Worm (Caenorhabditis elegans) whole organism, L4 larva: ENCODE measurements around the gene Y62E10A.3.

Source experiments
- F44E2.7 ChIP-seq: fragments of 200-800 bp; sonication (Bioruptor generic); IDR thresholded peaks from 2 replicates; pipeline ENCODE4 v2.1.2; 2022; ENCODE audit warnings: missing genetic modification characterization, missing compliant biosample characterization
- F49E8.2 ChIP-seq: sonication (generic microtip); optimal IDR thresholded peaks from 2 replicates; lab custom pipeline; 2016; ENCODE audit warnings: missing compliant biosample characterization, mild to moderate bottlenecking, missing genetic modification characterization, borderline replicate concordance
- R02D3.7 ChIP-seq: fragments of 150-350 bp; sonication (generic microtip); optimal IDR thresholded peaks from 3 replicates; lab custom pipeline; 2014; ENCODE audit warnings: missing biosample characterization, missing genetic modification characterization
- T20F7.1 ChIP-seq: fragments of 200-800 bp; sonication (Bioruptor generic); optimal IDR thresholded peaks from 2 replicates; lab custom pipeline; 2018; ENCODE audit warnings: mild to moderate bottlenecking, missing genetic modification characterization, missing compliant biosample characterization
- T26A8.4 ChIP-seq: fragments of 200-800 bp; sonication (Bioruptor generic); IDR thresholded peaks from 2 replicates; pipeline ENCODE4 v1.3.6; 2022; ENCODE audit warnings: missing genetic modification characterization, missing compliant biosample characterization
- arid-1 ChIP-seq: fragments of 200-800 bp; sonication (Bioruptor generic); conservative IDR thresholded peaks from 2 replicates; pipeline ENCODE4 v1.3.6; 2022; ENCODE audit warnings: missing genetic modification reagents, missing genetic modification characterization, missing compliant biosample characterization
- ceh-32 ChIP-seq: sonication (generic microtip); optimal IDR thresholded peaks from 2 replicates; lab custom pipeline; 2016; ENCODE audit warnings: mild to moderate bottlenecking, missing genetic modification characterization, missing compliant biosample characterization; ENCODE audit not compliant: poor library complexity
- daf-16 ChIP-seq, 3 experiments: sonication (generic microtip); optimal IDR thresholded peaks; 2 replicates each; lab custom pipeline; 2016 to 2017; ENCODE audit warnings: missing genetic modification characterization in 3 of 3, missing genetic modification reagents in 3 of 3, mild to moderate bottlenecking in 2 of 3, missing compliant biosample characterization in 2 of 3, missing biosample characterization in 1 of 3, moderate library complexity in 1 of 3
- dmd-6 ChIP-seq: fragments of 200-800 bp; sonication (Bioruptor generic); IDR thresholded peaks from 2 replicates; pipeline ENCODE4 v1.3.6; 2022; ENCODE audit warnings: missing genetic modification reagents, missing genetic modification characterization, missing compliant biosample characterization
- dmd-8 ChIP-seq: fragments of 200-800 bp; sonication (Bioruptor generic); IDR thresholded peaks from 2 replicates; pipeline ENCODE4 v1.3.6; 2022; ENCODE audit warnings: missing genetic modification characterization, missing compliant biosample characterization
- duxl-1 ChIP-seq: sonication (generic microtip); optimal IDR thresholded peaks from 2 replicates; lab custom pipeline; 2016; ENCODE audit warnings: mild to moderate bottlenecking, missing genetic modification characterization, moderate library complexity, missing compliant biosample characterization; ENCODE audit not compliant: poor library complexity
- dve-1 ChIP-seq: sonication (generic microtip); optimal IDR thresholded peaks from 2 replicates; lab custom pipeline; 2017; ENCODE audit warnings: antibody characterized with exemption, mild to moderate bottlenecking, missing genetic modification characterization, missing compliant biosample characterization; ENCODE audit not compliant: insufficient read depth
- egl-27 ChIP-seq: sonication (generic microtip); optimal IDR thresholded peaks from 3 replicates; lab custom pipeline; 2017; ENCODE audit warnings: missing biosample characterization, missing genetic modification reagents, missing genetic modification characterization
- fkh-10 ChIP-seq: fragments of 150-350 bp; optimal IDR thresholded peaks from 2 replicates; lab custom pipeline; 2014; ENCODE audit warnings: missing biosample characterization, missing genetic modification reagents, missing genetic modification characterization
- gei-8 ChIP-seq: fragments of 200-800 bp; sonication (Bioruptor generic); optimal IDR thresholded peaks from 2 replicates; lab custom pipeline; 2018; ENCODE audit warnings: mild to moderate bottlenecking, missing genetic modification characterization, missing compliant biosample characterization
- hif-1 ChIP-seq, 2 experiments: sonication (generic microtip); optimal IDR thresholded peaks; 2 replicates each; lab custom pipeline; 2016 to 2017; ENCODE audit warnings: missing compliant biosample characterization in 2 of 2, missing genetic modification characterization in 2 of 2, missing genetic modification reagents in 2 of 2, missing genotype in 2 of 2, mild to moderate bottlenecking in 1 of 2
- hlh-11 ChIP-seq: fragments of 200-800 bp; sonication (Bioruptor generic); optimal IDR thresholded peaks from 2 replicates; lab custom pipeline; 2018; ENCODE audit warnings: mild to moderate bottlenecking, missing genetic modification characterization, missing compliant biosample characterization
- hlh-30 ChIP-seq: sonication (generic microtip); optimal IDR thresholded peaks from 2 replicates; lab custom pipeline; 2017; ENCODE audit warnings: antibody characterized with exemption, mild to moderate bottlenecking, missing genetic modification characterization, missing compliant biosample characterization; ENCODE audit not compliant: insufficient read depth
- lin-1 ChIP-seq: fragments of 200-800 bp; sonication (Bioruptor generic); IDR thresholded peaks from 2 replicates; pipeline ENCODE4 v1.3.6; 2022; ENCODE audit warnings: missing genetic modification reagents, missing genetic modification characterization, missing compliant biosample characterization
- lin-38 ChIP-seq: fragments of 200-800 bp; sonication (Bioruptor generic); IDR thresholded peaks from 2 replicates; pipeline ENCODE4 v1.3.6; 2022; ENCODE audit warnings: missing genetic modification reagents, missing genetic modification characterization, missing compliant biosample characterization
- lsy-2 ChIP-seq, 2 experiments: fragments of 150-350 bp in 1 of 2; sonication (generic microtip) in 1 of 2; optimal IDR thresholded peaks; 2 replicates each; lab custom pipeline; 2014 to 2017; ENCODE audit warnings: missing biosample characterization in 2 of 2, missing genetic modification characterization in 2 of 2
- mdl-1 ChIP-seq, 2 experiments: fragments of 150-350 bp in 1 of 2; sonication (generic microtip) in 1 of 2; optimal IDR thresholded peaks; 2 replicates each; lab custom pipeline; 2014 to 2017; ENCODE audit warnings: missing biosample characterization in 2 of 2, missing genetic modification characterization in 2 of 2
- mdt-29 ChIP-seq: fragments of 200-800 bp; sonication (Bioruptor generic); IDR thresholded peaks from 2 replicates; pipeline ENCODE4 v1.3.6; 2022; ENCODE audit warnings: missing genetic modification reagents, missing genetic modification characterization, missing compliant biosample characterization
- mep-1 ChIP-seq: fragments of 150-350 bp; sonication (generic microtip); optimal IDR thresholded peaks from 3 replicates; lab custom pipeline; 2014; ENCODE audit warnings: missing biosample characterization, missing genetic modification characterization
- mes-2 ChIP-seq: sonication (generic microtip); optimal IDR thresholded peaks from 2 replicates; lab custom pipeline; 2016; ENCODE audit warnings: missing genotype, mild to moderate bottlenecking, missing genetic modification characterization, missing compliant biosample characterization; ENCODE audit not compliant: poor library complexity, severe bottlenecking
- mxl-3 ChIP-seq: fragments of 200-800 bp; sonication (Bioruptor generic); optimal IDR thresholded peaks from 2 replicates; lab custom pipeline; 2018; ENCODE audit warnings: mild to moderate bottlenecking, missing genetic modification characterization, missing compliant biosample characterization
- nhr-28 ChIP-seq: fragments of 150-350 bp; optimal IDR thresholded peaks from 2 replicates; lab custom pipeline; 2014; ENCODE audit warnings: missing biosample characterization, missing genetic modification characterization
- nhr-77 ChIP-seq: fragments of 150-350 bp; optimal IDR thresholded peaks from 2 replicates; lab custom pipeline; 2014; ENCODE audit warnings: missing biosample characterization, missing genetic modification characterization
- php-3 ChIP-seq: fragments of 200-800 bp; sonication (Bioruptor generic); IDR thresholded peaks from 2 replicates; pipeline ENCODE4 v1.3.6; 2022; ENCODE audit warnings: missing genetic modification reagents, missing genetic modification characterization, missing compliant biosample characterization
- pqm-1 ChIP-seq: sonication (generic microtip); optimal IDR thresholded peaks from 2 replicates; lab custom pipeline; 2017; ENCODE audit warnings: missing biosample characterization, missing genetic modification characterization
- rbr-2 ChIP-seq: sonication (generic microtip); optimal IDR thresholded peaks from 2 replicates; lab custom pipeline; 2016; ENCODE audit warnings: missing genotype, missing genetic modification characterization, missing compliant biosample characterization
- saeg-2 ChIP-seq: fragments of 200-800 bp; sonication (Bioruptor generic); IDR thresholded peaks from 2 replicates; pipeline ENCODE4 v1.3.6; 2022; ENCODE audit warnings: missing genetic modification reagents, missing genetic modification characterization, missing compliant biosample characterization
- spr-1 ChIP-seq: sonication (generic microtip); optimal IDR thresholded peaks from 2 replicates; lab custom pipeline; 2016; ENCODE audit warnings: mild to moderate bottlenecking, missing genetic modification characterization, missing compliant biosample characterization
- tag-97 ChIP-seq: fragments of 200-800 bp; sonication (Bioruptor generic); IDR thresholded peaks from 2 replicates; pipeline ENCODE4 v1.3.6; 2022; ENCODE audit warnings: missing genetic modification characterization, missing compliant biosample characterization
- unc-62 ChIP-seq, 3 experiments: fragments of 150-350 bp in 1 of 3; sonication (generic microtip); optimal IDR thresholded peaks in 2 of 3; peaks in 1 of 3; 1 replicate in 1 of 3; 2 replicates in 2 of 3; lab custom pipeline; 2014 to 2017; ENCODE audit warnings: missing biosample characterization in 3 of 3, missing genetic modification characterization in 3 of 3, missing genetic modification reagents in 3 of 3, missing genotype in 1 of 3
- zip-2 ChIP-seq: fragments of 150-350 bp; optimal IDR thresholded peaks from 2 replicates; lab custom pipeline; 2014; ENCODE audit warnings: missing biosample characterization, missing genetic modification characterization
- ztf-7 ChIP-seq: fragments of 150-350 bp; optimal IDR thresholded peaks from 2 replicates; lab custom pipeline; 2014; ENCODE audit warnings: missing biosample characterization, missing genetic modification characterization

The Y62E10A.3 gene

DNA sequence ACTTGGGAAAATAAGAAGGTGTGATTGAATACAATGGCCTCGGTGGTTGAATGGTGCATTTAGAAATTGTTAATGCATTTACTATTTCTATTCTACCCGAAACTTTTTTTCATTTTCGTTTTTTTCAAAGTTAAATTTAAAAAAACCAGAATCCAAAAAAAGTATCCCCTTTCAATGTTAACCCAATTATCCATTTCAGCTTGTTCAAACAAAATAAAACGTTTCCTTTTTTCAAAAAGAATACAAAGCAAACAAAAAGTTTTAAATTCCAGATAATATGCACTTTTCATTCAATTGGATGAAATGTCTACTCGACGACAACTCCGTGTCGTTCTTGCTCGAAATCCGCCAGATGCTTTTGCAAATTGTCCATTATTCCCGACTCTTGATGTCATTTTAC is 17.5 kb downstream of the Y62E10A.3 start, which contains the start of gene W02A2.5:
Gene W02A2.5 (plus strand): TSS at position 301 of the 400 bp plus-strand sequence.
- TF ChIP-seq lin-1 (GFP tag; lab: Robert Waterston, UW) (no peak), T20F7.1 (GFP tag; lab: Kevin White, UChicago) (no peak), egl-27 (tag; lab: Kevin White, UChicago) (no peak), gei-8 (GFP tag; lab: Kevin White, UChicago) (no peak), unc-62 (GFP tag; optimal IDR thresholded peaks at IDR 0.05 in 1 of 2; lab: Kevin White, UChicago) (peak in 1 of 2 experiments; percentile 62), unc-62 (tag; optimal IDR thresholded peaks at IDR 0.05; lab: Kevin White, UChicago) (no peak), fkh-10 (GFP tag; lab: Kevin White, UChicago) (no peak), ztf-7 (no peak), R02D3.7 (no peak)

DNA sequence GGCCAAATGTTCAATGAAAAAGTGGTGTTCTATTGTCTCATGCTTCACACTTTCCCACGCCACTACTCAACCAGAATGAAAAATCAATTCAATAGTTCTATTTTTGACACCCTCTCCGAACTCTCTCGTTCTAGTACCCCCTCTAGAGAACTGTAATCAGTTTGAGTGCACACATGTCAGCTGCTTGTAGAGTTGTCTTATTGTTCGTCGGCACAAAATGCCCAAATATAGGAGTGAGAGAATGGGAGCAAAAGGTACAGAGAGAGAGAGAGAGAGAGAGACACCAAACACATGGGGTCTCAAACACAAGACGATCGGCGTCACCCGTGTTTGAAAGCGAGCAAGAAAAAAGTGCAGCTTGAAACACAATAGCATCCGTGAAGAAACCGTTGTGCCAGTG is 25.8 kb downstream of the Y62E10A.3 start:
- TF ChIP-seq F44E2.7 (GFP tag; lab: Robert Waterston, UW): no peak
- TF ChIP-seq mep-1: no peak
- no peak for TF ChIP-seq mdt-29 (GFP tag; lab: Robert Waterston, UW)
- TF ChIP-seq unc-62 (GFP tag; optimal IDR thresholded peaks at IDR 0.05 in 1 of 2; lab: Kevin White, UChicago): peak in 1 of 2 experiments; percentile 76
- no peak for TF ChIP-seq unc-62 (tag; optimal IDR thresholded peaks at IDR 0.05; lab: Kevin White, UChicago)
- TF ChIP-seq spr-1: no peak
- TF ChIP-seq arid-1 (GFP tag; lab: Robert Waterston, UW): no peak
- TF ChIP-seq F49E8.2: no peak
- TF ChIP-seq zip-2 (tag; lab: Kevin White, UChicago): no peak
- no peak for TF ChIP-seq dmd-8
- no peak for TF ChIP-seq lin-1 (GFP tag; lab: Robert Waterston, UW)
- TF ChIP-seq lsy-2 (tag; optimal IDR thresholded peaks at IDR 0.05; lab: Kevin White, UChicago): no peak
- TF ChIP-seq dmd-6 (GFP tag; lab: Robert Waterston, UW): peak; percentile 53
- TF ChIP-seq nhr-28 (tag; lab: Kevin White, UChicago): peak; percentile 77
- no peak for TF ChIP-seq daf-16 (GFP tag; optimal IDR thresholded peaks at IDR 0.05; lab: Kevin White, UChicago)
- peak; percentile 11 for TF ChIP-seq daf-16 (tag; optimal IDR thresholded peaks at IDR 0.05; lab: Kevin White, UChicago)
- TF ChIP-seq mxl-3 (GFP tag; lab: Kevin White, UChicago): no peak
- TF ChIP-seq ceh-32 (tag; lab: Kevin White, UChicago): no peak
- no peak for TF ChIP-seq saeg-2 (GFP tag; lab: Robert Waterston, UW)
- 0 out of 2 replicates have a peak, but pooled peaks have one; percentile 29 for TF ChIP-seq php-3 (GFP tag; lab: Robert Waterston, UW)
- peak; percentile 16 for TF ChIP-seq hlh-11 (tag; lab: Kevin White, UChicago)
- peak; percentile 41 for TF ChIP-seq dve-1 (tag; lab: Kevin White, UChicago)
- TF ChIP-seq duxl-1 (tag; lab: Kevin White, UChicago): no peak
- TF ChIP-seq hif-1 (tag; optimal IDR thresholded peaks at IDR 0.05; lab: Kevin White, UChicago): peak in 1 of 2 experiments; percentile 27
- TF ChIP-seq hlh-30 (tag; lab: Kevin White, UChicago): peak; percentile 48
- TF ChIP-seq lin-38: no peak
- TF ChIP-seq tag-97 (GFP tag; lab: Robert Waterston, UW): no peak
- peak; percentile 11 for TF ChIP-seq pqm-1 (tag; lab: Kevin White, UChicago)
- TF ChIP-seq mdl-1 (tag; optimal IDR thresholded peaks at IDR 0.05; lab: Kevin White, UChicago): no peak
- TF ChIP-seq rbr-2 (tag; lab: Kevin White, UChicago): no peak
- peak; percentile 0 for TF ChIP-seq nhr-77 (tag; lab: Kevin White, UChicago)
- no peak for TF ChIP-seq mes-2 (tag; lab: Kevin White, UChicago)
- TF ChIP-seq T26A8.4 (GFP tag; lab: Robert Waterston, UW): peak; percentile 28
